Worm (Caenorhabditis elegans): ENCODE measurements around the gene ZC190.8.

Gene ZC190.8

DNA sequence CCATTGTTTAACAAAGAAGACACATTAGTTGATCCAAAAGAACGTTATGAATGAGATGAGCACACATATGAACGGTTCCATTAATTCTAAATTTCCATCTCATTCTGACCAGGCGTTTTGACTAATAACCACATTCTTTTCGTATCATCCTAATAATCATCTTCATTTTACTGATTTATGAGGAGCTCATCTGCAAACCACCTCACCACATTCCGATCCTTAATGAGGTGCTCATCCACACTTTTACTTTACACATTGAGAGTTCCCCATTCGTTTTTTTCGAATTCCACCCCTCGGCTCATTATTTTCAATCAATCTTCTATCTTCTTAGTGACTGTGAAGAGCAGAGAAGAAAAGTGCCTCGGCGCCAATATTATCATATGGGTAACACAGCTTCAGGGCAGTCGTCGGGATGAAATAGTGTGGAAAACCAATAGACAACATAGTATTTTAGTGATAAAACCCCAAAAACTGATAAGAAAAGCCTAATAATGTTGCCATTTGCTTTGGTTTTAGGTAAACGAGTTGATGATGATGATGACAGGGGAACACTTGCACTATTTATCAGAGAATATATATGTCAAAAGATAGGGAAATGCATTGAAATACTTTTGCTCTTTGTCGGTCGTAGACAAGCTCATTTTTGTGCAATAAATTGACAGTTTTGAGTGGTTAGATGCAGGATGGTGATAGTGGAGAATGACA is 36.4 kb downstream of the ZC190.8 start (continued):
- TF ChIP-seq aly-2 (tag; optimal IDR thresholded peaks at IDR 0.05) (no peak), lsy-2 (tag; optimal IDR thresholded peaks at IDR 0.05) (peak in 1 of 2 experiments; percentile 56), R02D3.7 (tag; optimal IDR thresholded peaks at IDR 0.05) (no peak), fos-1 (tag; optimal IDR thresholded peaks at IDR 0.05) (no peak), lir-3 (tag; optimal IDR thresholded peaks at IDR 0.05) (no peak), nhr-11 (tag; optimal IDR thresholded peaks at IDR 0.05) (no peak)

DNA sequence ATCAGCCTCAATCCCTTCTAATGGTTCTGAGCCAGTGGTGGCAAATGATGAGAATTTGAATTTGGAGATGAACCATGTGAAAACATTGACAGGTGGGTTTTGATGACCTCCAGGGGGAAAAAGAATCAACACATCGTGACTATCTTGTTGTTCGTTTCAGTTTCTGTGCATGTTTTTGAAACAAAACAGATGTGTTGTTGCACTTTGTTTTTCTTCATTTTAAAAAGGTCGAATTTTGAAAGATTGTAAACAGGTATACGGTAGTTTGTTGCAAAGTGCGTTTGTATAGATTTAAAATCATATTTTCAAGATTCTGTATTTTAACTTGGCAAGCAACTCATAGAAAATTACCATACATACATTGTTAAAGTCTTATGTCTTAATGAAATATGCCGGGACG is 37.2 kb downstream of the ZC190.8 start:
- TF ChIP-seq nhr-48 (tag; optimal IDR thresholded peaks at IDR 0.05) (no peak), ces-1 (GFP tag; optimal IDR thresholded peaks at IDR 0.05) (no peak), zip-2 (tag; optimal IDR thresholded peaks at IDR 0.05) (no peak), F10B5.3 (tag; optimal IDR thresholded peaks at IDR 0.05) (no peak), snpc-4 (tag; optimal IDR thresholded peaks at IDR 0.05) (no peak), dmd-9 (GFP tag; IDR thresholded peaks at IDR 0.05) (no peak), dpl-1 (GFP tag; optimal IDR thresholded peaks at IDR 0.05) (no peak), zip-11 (GFP tag; IDR thresholded peaks at IDR 0.05) (no peak), hlh-30 (tag; optimal IDR thresholded peaks at IDR 0.05; ENCODE audit: insufficient read depth) (peak; percentile 15), daf-16 (GFP tag; optimal IDR thresholded peaks at IDR 0.05) (peak in 1 of 2 experiments; percentile 73), daf-16 (tag; optimal IDR thresholded peaks at IDR 0.05) (peak; percentile 68)

DNA sequence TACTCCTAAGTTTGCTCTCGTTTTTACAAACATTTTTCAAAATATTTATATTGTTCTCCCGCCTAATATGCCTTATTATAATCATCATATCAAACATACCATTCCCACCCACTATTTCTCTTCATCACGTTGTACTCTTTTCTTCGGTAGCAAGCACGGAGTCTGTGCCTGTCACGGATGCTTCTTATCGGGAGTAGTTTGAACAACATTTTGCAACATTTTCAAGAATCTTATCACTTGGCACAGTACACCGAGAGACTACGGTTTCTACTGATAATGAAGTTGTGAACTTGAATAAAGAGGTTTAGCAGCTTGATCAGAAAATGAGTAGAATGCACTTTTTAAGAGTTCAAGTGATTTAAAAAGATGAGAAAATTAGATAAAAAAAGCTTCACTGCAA is 39.4 kb downstream of the ZC190.8 start:
- TF ChIP-seq dve-1 (tag; optimal IDR thresholded peaks at IDR 0.05; ENCODE audit: insufficient read depth): peak; percentile 82
- TF ChIP-seq daf-16 (GFP tag; optimal IDR thresholded peaks at IDR 0.05): no peak
- peak; percentile 94 for TF ChIP-seq daf-16 (tag; optimal IDR thresholded peaks at IDR 0.05)
- no peak for TF ChIP-seq zfp-3 (GFP tag; conservative IDR thresholded peaks at IDR 0.05)
- TF ChIP-seq nhr-48 (tag; optimal IDR thresholded peaks at IDR 0.05): peak; percentile 52
- no peak for TF ChIP-seq zag-1 (tag; optimal IDR thresholded peaks at IDR 0.05)
- TF ChIP-seq aha-1 (tag): no peak
- TF ChIP-seq nhr-28 (tag; optimal IDR thresholded peaks at IDR 0.05): peak; percentile 91
- peak; percentile 98 for TF ChIP-seq pqm-1 (tag; optimal IDR thresholded peaks at IDR 0.05)
- TF ChIP-seq lin-1 (GFP tag; IDR thresholded peaks at IDR 0.05): peak; percentile 75
- peak in 1 of 2 experiments; percentile 48 for TF ChIP-seq mdl-1 (tag; optimal IDR thresholded peaks at IDR 0.05)
- TF ChIP-seq dmd-9 (GFP tag; IDR thresholded peaks at IDR 0.05): no peak
- peak; percentile 90 for TF ChIP-seq dmd-6 (GFP tag; IDR thresholded peaks at IDR 0.05)
- TF ChIP-seq hlh-11 (tag; optimal IDR thresholded peaks at IDR 0.05): peak; percentile 90
- TF ChIP-seq mxl-3 (GFP tag; optimal IDR thresholded peaks at IDR 0.05): peak; percentile 13
- peak; percentile 73 for TF ChIP-seq nhr-77 (tag; optimal IDR thresholded peaks at IDR 0.05)
- 0 out of 2 replicates have a peak, but pooled peaks have one; percentile 63 for TF ChIP-seq tra-1 (GFP tag; IDR thresholded peaks at IDR 0.05)

DNA sequence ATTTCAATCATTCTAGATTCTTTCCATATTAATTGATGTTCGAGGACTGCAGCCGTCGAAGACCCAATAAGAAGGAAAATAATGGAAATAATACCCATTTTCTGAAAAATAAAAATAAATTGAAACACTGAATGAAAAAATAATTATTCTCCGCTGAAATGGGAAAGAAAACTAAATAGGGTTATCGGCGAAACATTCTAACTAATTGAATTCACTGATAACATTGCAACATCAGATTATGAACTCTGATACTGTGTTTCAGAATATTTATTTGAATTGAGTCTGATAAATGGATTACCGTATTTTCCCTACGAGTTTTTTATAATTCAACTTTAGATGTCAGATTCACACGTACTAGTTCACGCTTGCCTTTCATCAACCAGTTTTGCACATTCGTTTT is 44.5 kb downstream of the ZC190.8 start, which contains the start of gene asp-13:
Gene asp-13, minus strand, starts transcription at position 101 of the 400 bp plus-strand sequence.
- TF ChIP-seq unc-62 (GFP tag; optimal IDR thresholded peaks at IDR 0.05 in 1 of 2) (peak in 1 of 2 experiments; percentile 30), unc-62 (tag; optimal IDR thresholded peaks at IDR 0.05) (no peak), daf-16 (GFP tag; optimal IDR thresholded peaks at IDR 0.05) (no peak), daf-16 (tag; optimal IDR thresholded peaks at IDR 0.05) (peak; percentile 23), Y105C5A.15 (GFP tag; IDR thresholded peaks at IDR 0.05) (no peak), aha-1 (tag) (no peak), pqm-1 (tag; optimal IDR thresholded peaks at IDR 0.05) (peak; percentile 37), nhr-28 (tag; optimal IDR thresholded peaks at IDR 0.05) (peak; percentile 15), dve-1 (tag; optimal IDR thresholded peaks at IDR 0.05; ENCODE audit: insufficient read depth) (peak; percentile 3)

DNA sequence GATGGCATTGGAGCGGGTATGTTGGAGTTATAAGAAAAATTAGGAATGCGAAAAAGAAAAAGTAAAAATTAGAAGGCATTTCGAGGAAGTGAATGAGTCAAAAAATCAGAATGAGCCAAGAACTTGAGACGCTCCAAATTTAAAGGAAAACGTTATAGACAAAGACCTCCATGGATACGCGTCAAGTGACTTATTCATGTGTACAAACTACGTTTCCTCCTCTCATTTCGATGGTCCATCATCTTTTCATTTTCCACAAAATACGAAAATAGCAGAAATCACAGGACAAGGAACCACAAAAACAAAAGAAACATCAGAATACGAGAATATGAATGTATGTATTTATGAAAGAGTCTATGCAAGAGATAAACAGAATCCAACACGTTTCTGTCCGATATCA is 46.3 kb downstream of the ZC190.8 start, which contains the start of gene F28A12.3:
Gene F28A12.3, minus strand, starts transcription at position 101 of the 400 bp plus-strand sequence.
- peak; percentile 3 for TF ChIP-seq aha-1 (tag)
- no peak for TF ChIP-seq nhr-28 (tag; optimal IDR thresholded peaks at IDR 0.05)
